Worm (Caenorhabditis elegans) whole organism, L4 larva: ENCODE results near the gene ZK892.6.
A peak's percentile ranks its signal among the peaks of the same experiment; 100 is the strongest.

Experiments
- D1046.2 ChIP-seq: fragments of 200-800 bp; sonication (Bioruptor generic); IDR thresholded peaks from 2 replicates; pipeline ENCODE4 v1.3.6; 2022; ENCODE audit warnings: missing genetic modification characterization, missing compliant biosample characterization
- F10B5.3 ChIP-seq: sonication (generic microtip); optimal IDR thresholded peaks from 2 replicates; lab custom pipeline; 2016; ENCODE audit warnings: mild to moderate bottlenecking, missing genetic modification characterization, missing compliant biosample characterization
- F26F4.8 ChIP-seq: fragments of 200-800 bp; sonication (Bioruptor generic); conservative IDR thresholded peaks from 2 replicates; pipeline ENCODE4 v1.3.6; 2022; ENCODE audit warnings: missing genetic modification characterization, missing compliant biosample characterization
- F44E2.7 ChIP-seq: fragments of 200-800 bp; sonication (Bioruptor generic); IDR thresholded peaks from 2 replicates; pipeline ENCODE4 v2.1.2; 2022; ENCODE audit warnings: missing genetic modification characterization, missing compliant biosample characterization
- F49E8.2 ChIP-seq: sonication (generic microtip); optimal IDR thresholded peaks from 2 replicates; lab custom pipeline; 2016; ENCODE audit warnings: missing compliant biosample characterization, mild to moderate bottlenecking, missing genetic modification characterization, borderline replicate concordance
- R02D3.7 ChIP-seq: fragments of 150-350 bp; sonication (generic microtip); optimal IDR thresholded peaks from 3 replicates; lab custom pipeline; 2014; ENCODE audit warnings: missing biosample characterization, missing genetic modification characterization
- T20F7.1 ChIP-seq: fragments of 200-800 bp; sonication (Bioruptor generic); optimal IDR thresholded peaks from 2 replicates; lab custom pipeline; 2018; ENCODE audit warnings: mild to moderate bottlenecking, missing genetic modification characterization, missing compliant biosample characterization
- Y48G9A.11 ChIP-seq: fragments of 200-800 bp; sonication (Bioruptor generic); IDR thresholded peaks from 2 replicates; pipeline ENCODE4 v1.3.6; 2022; ENCODE audit warnings: missing genetic modification reagents, missing genetic modification characterization, missing compliant biosample characterization
- Y75B8A.6 ChIP-seq: fragments of 200-800 bp; sonication (Bioruptor generic); IDR thresholded peaks from 2 replicates; pipeline ENCODE4 v1.3.6; 2022; ENCODE audit warnings: missing genetic modification reagents, missing genetic modification characterization, missing compliant biosample characterization
- ZK546.5 ChIP-seq, 2 experiments: sonication (generic microtip); optimal IDR thresholded peaks; 2 replicates each; lab custom pipeline; 2017; ENCODE audit warnings: missing biosample characterization in 2 of 2, missing genetic modification characterization in 2 of 2
- ama-1 ChIP-seq: fragments of 150-350 bp; optimal IDR thresholded peaks from 2 replicates; lab custom pipeline; 2014; ENCODE audit warnings: inconsistent platforms, mixed read lengths
- arid-1 ChIP-seq: fragments of 200-800 bp; sonication (Bioruptor generic); conservative IDR thresholded peaks from 2 replicates; pipeline ENCODE4 v1.3.6; 2022; ENCODE audit warnings: missing genetic modification reagents, missing genetic modification characterization, missing compliant biosample characterization
- attf-4 ChIP-seq: sonication (generic microtip); optimal IDR thresholded peaks from 3 replicates; lab custom pipeline; 2017; ENCODE audit warnings: missing biosample characterization, missing genetic modification characterization
- ceh-62 ChIP-seq: sonication (generic microtip); optimal IDR thresholded peaks from 2 replicates; lab custom pipeline; 2017; ENCODE audit warnings: missing biosample characterization, missing genetic modification characterization
- ces-1 ChIP-seq: fragments of 150-350 bp; sonication (generic microtip); optimal IDR thresholded peaks from 4 replicates; lab custom pipeline; 2014; ENCODE audit warnings: missing biosample characterization, missing genetic modification reagents, missing genetic modification characterization
- ctbp-1 ChIP-seq: fragments of 200-800 bp; sonication (Bioruptor generic); IDR thresholded peaks from 2 replicates; pipeline ENCODE4 v1.3.6; 2022; ENCODE audit warnings: missing genetic modification reagents, missing genetic modification characterization, missing compliant biosample characterization
- daf-16 ChIP-seq, 3 experiments: sonication (generic microtip); optimal IDR thresholded peaks; 2 replicates each; lab custom pipeline; 2016 to 2017; ENCODE audit warnings: missing genetic modification characterization in 3 of 3, missing genetic modification reagents in 3 of 3, mild to moderate bottlenecking in 2 of 3, missing compliant biosample characterization in 2 of 3, missing biosample characterization in 1 of 3, moderate library complexity in 1 of 3
- daf-19 ChIP-seq: fragments of 200-800 bp; sonication (Bioruptor generic); conservative IDR thresholded peaks from 2 replicates; pipeline ENCODE4 v1.3.6; 2022; ENCODE audit warnings: missing genetic modification characterization, missing compliant biosample characterization
- dmd-6 ChIP-seq: fragments of 200-800 bp; sonication (Bioruptor generic); IDR thresholded peaks from 2 replicates; pipeline ENCODE4 v1.3.6; 2022; ENCODE audit warnings: missing genetic modification reagents, missing genetic modification characterization, missing compliant biosample characterization
- dmd-8 ChIP-seq: fragments of 200-800 bp; sonication (Bioruptor generic); IDR thresholded peaks from 2 replicates; pipeline ENCODE4 v1.3.6; 2022; ENCODE audit warnings: missing genetic modification characterization, missing compliant biosample characterization
- dmd-9 ChIP-seq: fragments of 200-800 bp; sonication (Bioruptor generic); IDR thresholded peaks from 2 replicates; pipeline ENCODE4 v1.3.6; 2022; ENCODE audit warnings: missing genetic modification reagents, missing genetic modification characterization, missing compliant biosample characterization
- dpl-1 ChIP-seq: fragments of 150-350 bp; optimal IDR thresholded peaks from 2 replicates; lab custom pipeline; 2014; ENCODE audit warnings: missing biosample characterization, missing genetic modification reagents, missing genetic modification characterization
- dve-1 ChIP-seq: sonication (generic microtip); optimal IDR thresholded peaks from 2 replicates; lab custom pipeline; 2017; ENCODE audit warnings: antibody characterized with exemption, mild to moderate bottlenecking, missing genetic modification characterization, missing compliant biosample characterization; ENCODE audit not compliant: insufficient read depth
- egl-43 ChIP-seq: fragments of 200-800 bp; sonication (Bioruptor generic); IDR thresholded peaks from 2 replicates; pipeline ENCODE4 v1.3.6; 2022; ENCODE audit warnings: missing genetic modification reagents, missing genetic modification characterization, missing compliant biosample characterization
- fos-1 ChIP-seq: fragments of 150-350 bp; optimal IDR thresholded peaks from 2 replicates; lab custom pipeline; 2014; ENCODE audit warnings: missing biosample characterization, missing genetic modification characterization
- gei-8 ChIP-seq: fragments of 200-800 bp; sonication (Bioruptor generic); optimal IDR thresholded peaks from 2 replicates; lab custom pipeline; 2018; ENCODE audit warnings: mild to moderate bottlenecking, missing genetic modification characterization, missing compliant biosample characterization
- hif-1 ChIP-seq, 2 experiments: sonication (generic microtip); optimal IDR thresholded peaks; 2 replicates each; lab custom pipeline; 2016 to 2017; ENCODE audit warnings: missing compliant biosample characterization in 2 of 2, missing genetic modification characterization in 2 of 2, missing genetic modification reagents in 2 of 2, missing genotype in 2 of 2, mild to moderate bottlenecking in 1 of 2
- hlh-11 ChIP-seq: fragments of 200-800 bp; sonication (Bioruptor generic); optimal IDR thresholded peaks from 2 replicates; lab custom pipeline; 2018; ENCODE audit warnings: mild to moderate bottlenecking, missing genetic modification characterization, missing compliant biosample characterization
- lin-1 ChIP-seq: fragments of 200-800 bp; sonication (Bioruptor generic); IDR thresholded peaks from 2 replicates; pipeline ENCODE4 v1.3.6; 2022; ENCODE audit warnings: missing genetic modification reagents, missing genetic modification characterization, missing compliant biosample characterization
- lin-29 ChIP-seq: fragments of 200-800 bp; sonication (Bioruptor generic); IDR thresholded peaks from 2 replicates; pipeline ENCODE4 v1.3.6; 2022; ENCODE audit warnings: missing genetic modification reagents, missing genetic modification characterization, missing compliant biosample characterization
- lin-39 ChIP-seq: fragments of 150-350 bp; optimal IDR thresholded peaks from 2 replicates; lab custom pipeline; 2014; ENCODE audit warnings: missing biosample characterization, missing genetic modification reagents, missing genetic modification characterization
- lsy-2 ChIP-seq, 2 experiments: fragments of 150-350 bp in 1 of 2; sonication (generic microtip) in 1 of 2; optimal IDR thresholded peaks; 2 replicates each; lab custom pipeline; 2014 to 2017; ENCODE audit warnings: missing biosample characterization in 2 of 2, missing genetic modification characterization in 2 of 2
- nhr-10 ChIP-seq: fragments of 150-350 bp; optimal IDR thresholded peaks from 2 replicates; lab custom pipeline; 2014; ENCODE audit warnings: missing biosample characterization, missing genetic modification characterization
- nhr-102 ChIP-seq: sonication (generic microtip); optimal IDR thresholded peaks from 2 replicates; lab custom pipeline; 2016; ENCODE audit warnings: mild to moderate bottlenecking, missing genetic modification characterization, moderate library complexity, missing compliant biosample characterization
- nhr-111 ChIP-seq: fragments of 200-800 bp; sonication (Bioruptor generic); optimal IDR thresholded peaks from 2 replicates; lab custom pipeline; 2018; ENCODE audit warnings: mild to moderate bottlenecking, missing genetic modification characterization, missing compliant biosample characterization
- nhr-25 ChIP-seq: sonication (generic microtip); optimal IDR thresholded peaks from 2 replicates; lab custom pipeline; 2017; ENCODE audit warnings: missing genetic modification characterization, mild to moderate bottlenecking, missing compliant biosample characterization, antibody characterized with exemption, moderate library complexity, borderline replicate concordance; ENCODE audit not compliant: insufficient read depth
- nhr-6 ChIP-seq: fragments of 150-350 bp; optimal IDR thresholded peaks from 2 replicates; lab custom pipeline; 2014; ENCODE audit warnings: missing biosample characterization, missing genetic modification characterization
- nhr-77 ChIP-seq: fragments of 150-350 bp; optimal IDR thresholded peaks from 2 replicates; lab custom pipeline; 2014; ENCODE audit warnings: missing biosample characterization, missing genetic modification characterization
- pha-4 ChIP-seq, 2 experiments: fragments of 150-350 bp in 1 of 2; fragments of 200-800 bp in 1 of 2; sonication (Bioruptor generic) in 1 of 2; IDR thresholded peaks in 1 of 2; optimal IDR thresholded peaks in 1 of 2; 2 replicates each; pipeline versions ENCODE4 v1.3.6 to Lab custom; 2014 to 2022; ENCODE audit warnings: missing genetic modification characterization in 2 of 2, missing genetic modification reagents in 2 of 2, missing biosample characterization in 1 of 2, missing compliant biosample characterization in 1 of 2
- sdz-12 ChIP-seq: fragments of 200-800 bp; sonication (Bioruptor generic); optimal IDR thresholded peaks from 2 replicates; lab custom pipeline; 2018; ENCODE audit warnings: mild to moderate bottlenecking, missing genetic modification characterization, missing compliant biosample characterization
- skn-1 ChIP-seq: fragments of 150-350 bp; optimal IDR thresholded peaks from 2 replicates; lab custom pipeline; 2014; ENCODE audit warnings: missing biosample characterization, missing genetic modification characterization
- snpc-1.2 ChIP-seq: fragments of 200-800 bp; sonication (Bioruptor generic); IDR thresholded peaks from 2 replicates; pipeline ENCODE4 v1.3.6; 2022; ENCODE audit warnings: missing genetic modification reagents, missing genetic modification characterization, missing compliant biosample characterization
- snpc-4 ChIP-seq: fragments of 150-350 bp; optimal IDR thresholded peaks from 2 replicates; lab custom pipeline; 2014; ENCODE audit warnings: missing biosample characterization, missing genetic modification characterization
- spr-3 ChIP-seq: fragments of 200-800 bp; sonication (Bioruptor generic); optimal IDR thresholded peaks from 2 replicates; lab custom pipeline; 2018; ENCODE audit warnings: mild to moderate bottlenecking, missing genetic modification characterization, missing compliant biosample characterization
- tra-1 ChIP-seq: fragments of 200-800 bp; sonication (Bioruptor generic); IDR thresholded peaks from 2 replicates; pipeline ENCODE4 v1.3.6; 2022; ENCODE audit warnings: missing genetic modification reagents, missing genetic modification characterization, missing compliant biosample characterization
- zag-1 ChIP-seq: fragments of 150-350 bp; optimal IDR thresholded peaks from 2 replicates; lab custom pipeline; 2014; ENCODE audit warnings: missing biosample characterization, missing genetic modification characterization
- zfp-2 ChIP-seq: sonication (generic microtip); optimal IDR thresholded peaks from 2 replicates; lab custom pipeline; 2016; ENCODE audit warnings: mild to moderate bottlenecking, missing genetic modification characterization, missing compliant biosample characterization
- zip-11 ChIP-seq: fragments of 200-800 bp; sonication (Bioruptor generic); IDR thresholded peaks from 2 replicates; pipeline ENCODE4 v1.3.6; 2022; ENCODE audit warnings: missing genetic modification characterization, missing compliant biosample characterization
- zip-2 ChIP-seq: fragments of 150-350 bp; optimal IDR thresholded peaks from 2 replicates; lab custom pipeline; 2014; ENCODE audit warnings: missing biosample characterization, missing genetic modification characterization
- ztf-11 ChIP-seq: fragments of 150-350 bp; optimal IDR thresholded peaks from 2 replicates; lab custom pipeline; 2014; ENCODE audit warnings: missing biosample characterization, missing genetic modification characterization

ZK892.6 gene

DNA sequence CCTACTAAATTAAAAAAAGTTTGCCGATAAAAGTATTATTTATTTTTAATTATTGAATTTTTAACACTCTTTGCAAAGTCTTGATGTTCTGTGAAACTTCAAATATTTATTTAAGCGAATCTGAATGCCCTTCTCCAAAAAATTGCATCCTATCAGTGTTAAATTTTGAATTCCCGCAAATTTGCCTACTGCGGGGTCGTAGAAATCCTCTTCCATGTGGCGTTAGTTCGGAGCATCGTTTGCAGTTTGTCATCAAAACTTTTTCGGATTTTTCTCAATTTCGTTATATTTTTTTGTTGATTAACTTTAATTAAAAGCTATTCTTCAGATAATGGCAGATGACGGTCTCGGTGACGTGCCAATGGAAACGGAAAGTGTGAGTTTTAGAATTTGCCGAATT, 39.5 kb downstream of the ZK892.6 start, which contains the start of gene ufd-3:
Gene ufd-3, plus strand, starts transcription at position 324 of the 400 bp plus-strand sequence.
- TF ChIP-seq arid-1 (GFP tag; lab: Robert Waterston, UW) = 0 out of 2 replicates have a peak, but pooled peaks have one; percentile 15
- TF ChIP-seq Y75B8A.6 (GFP tag; lab: Robert Waterston, UW) = no peak
- no peak for TF ChIP-seq zip-11 (GFP tag; lab: Robert Waterston, UW)
- no peak for TF ChIP-seq zfp-2 (tag; lab: Kevin White, UChicago)
- TF ChIP-seq sdz-12 (GFP tag; lab: Kevin White, UChicago) = no peak
- no peak for TF ChIP-seq dmd-8 (GFP tag; lab: Robert Waterston, UW)
- TF ChIP-seq ceh-62 = no peak
- TF ChIP-seq pha-4 (GFP tag; IDR thresholded peaks at IDR 0.05; lab: Robert Waterston, UW) = peak; percentile 46; the same call in 1 of the 2 replicates
- peak; percentile 59 for TF ChIP-seq pha-4 (tag; optimal IDR thresholded peaks at IDR 0.05; lab: Kevin White, UChicago)
- no peak for TF ChIP-seq nhr-111 (GFP tag; lab: Kevin White, UChicago)
- TF ChIP-seq lin-29 (GFP tag; lab: Robert Waterston, UW) = no peak
- TF ChIP-seq nhr-102 (tag; lab: Kevin White, UChicago) = peak; percentile 46
- no peak for TF ChIP-seq nhr-25 (tag; lab: Kevin White, UChicago)
- no peak for TF ChIP-seq daf-19
- no peak for TF ChIP-seq nhr-10
- no peak for TF ChIP-seq zip-2 (tag; lab: Kevin White, UChicago)
- no peak for TF ChIP-seq zag-1 (tag; lab: Kevin White, UChicago)
- peak; percentile 98 for TF ChIP-seq dpl-1 (GFP tag; lab: Kevin White, UChicago)
- peak; percentile 63 for TF ChIP-seq F49E8.2 (tag; lab: Kevin White, UChicago)
- TF ChIP-seq daf-16 (GFP tag; optimal IDR thresholded peaks at IDR 0.05; lab: Kevin White, UChicago) = peak in 1 of 2 experiments; percentile 31
- peak; percentile 15 for TF ChIP-seq daf-16 (tag; optimal IDR thresholded peaks at IDR 0.05; lab: Kevin White, UChicago)
- no peak for TF ChIP-seq gei-8 (GFP tag; lab: Kevin White, UChicago)
- no peak for TF ChIP-seq snpc-1.2 (GFP tag; lab: Robert Waterston, UW)
- no peak for TF ChIP-seq spr-3 (GFP tag; lab: Kevin White, UChicago)
- TF ChIP-seq tra-1 (GFP tag; lab: Robert Waterston, UW) = no peak; the same call in 1 of the 2 replicates
- TF ChIP-seq hlh-11 (tag; lab: Kevin White, UChicago) = peak; percentile 53
- no peak for TF ChIP-seq F26F4.8 (GFP tag; lab: Robert Waterston, UW)
- TF ChIP-seq hif-1 (tag; optimal IDR thresholded peaks at IDR 0.05; lab: Kevin White, UChicago) = peak in 1 of 2 experiments; percentile 92
- no peak for TF ChIP-seq egl-43 (GFP tag; lab: Robert Waterston, UW)
- peak; percentile 81 for TF ChIP-seq dmd-9 (GFP tag; lab: Robert Waterston, UW)
- TF ChIP-seq dmd-6 (GFP tag; lab: Robert Waterston, UW) = peak; percentile 63
- TF ChIP-seq F44E2.7 (GFP tag; lab: Robert Waterston, UW) = no peak
- TF ChIP-seq nhr-6 = peak; percentile 80
- no peak for TF ChIP-seq R02D3.7 (tag; lab: Kevin White, UChicago)
- TF ChIP-seq dve-1 (tag; lab: Kevin White, UChicago) = peak; percentile 70
- TF ChIP-seq ces-1 (GFP tag; lab: Kevin White, UChicago) = no peak
- TF ChIP-seq ctbp-1 = 0 out of 2 replicates have a peak, but pooled peaks have one; percentile 31
- no peak for TF ChIP-seq lin-1
- TF ChIP-seq attf-4 = no peak
- no peak for TF ChIP-seq fos-1 (tag; lab: Kevin White, UChicago)
- TF ChIP-seq nhr-77 (tag; lab: Kevin White, UChicago) = peak; percentile 19
- no peak for TF ChIP-seq ztf-11 (tag; lab: Kevin White, UChicago)
- no peak for TF ChIP-seq skn-1 (tag; lab: Kevin White, UChicago)
- peak; percentile 97 for TF ChIP-seq T20F7.1 (GFP tag; lab: Kevin White, UChicago)
- peak; percentile 63 for TF ChIP-seq ama-1
- TF ChIP-seq lin-39 (tag; lab: Kevin White, UChicago) = no peak
- peak; percentile 96 for TF ChIP-seq Y48G9A.11
- no peak for TF ChIP-seq snpc-4 (tag; lab: Kevin White, UChicago)
- no peak for TF ChIP-seq ZK546.5 (tag; optimal IDR thresholded peaks at IDR 0.05; lab: Kevin White, UChicago)
- TF ChIP-seq F10B5.3 = no peak
- TF ChIP-seq D1046.2 (GFP tag; lab: Robert Waterston, UW) = no peak
- peak; percentile 38 to 92 for TF ChIP-seq lsy-2 (tag; optimal IDR thresholded peaks at IDR 0.05; lab: Kevin White, UChicago)
